Fruit fly (Drosophila melanogaster): Measurements from ENCODE around the gene CG13014.
A peak's percentile ranks its signal among the peaks of the same experiment; 100 is the strongest.

DNA sequence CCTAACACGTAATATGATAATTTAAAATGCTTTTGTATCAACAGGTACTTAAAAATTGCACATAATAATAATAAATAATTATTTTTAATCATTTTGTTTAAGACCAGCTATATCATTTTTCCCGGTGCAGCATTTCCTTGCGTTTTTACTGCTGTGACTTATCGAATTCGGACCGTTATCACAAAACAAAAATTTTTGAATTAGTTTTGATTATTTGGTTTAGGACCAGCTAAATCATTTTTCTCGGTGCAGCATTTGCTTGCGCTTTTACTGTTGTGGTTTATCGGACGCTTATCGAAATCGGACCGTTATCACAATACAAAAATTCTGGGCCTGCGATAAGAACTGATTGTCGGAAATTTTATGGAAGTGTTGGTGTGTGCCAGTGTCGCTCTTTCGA lies 35.1 kb upstream of the CG13014 start:
- TF ChIP-seq Snoo (tag; optimal IDR thresholded peaks at IDR 0.05) (peak; percentile 84), Pif1A (GFP tag; optimal IDR thresholded peaks at IDR 0.05) (no peak)
